Fruit fly (Drosophila melanogaster): ENCODE results near the gene CG10713.

CG10713 gene

DNA sequence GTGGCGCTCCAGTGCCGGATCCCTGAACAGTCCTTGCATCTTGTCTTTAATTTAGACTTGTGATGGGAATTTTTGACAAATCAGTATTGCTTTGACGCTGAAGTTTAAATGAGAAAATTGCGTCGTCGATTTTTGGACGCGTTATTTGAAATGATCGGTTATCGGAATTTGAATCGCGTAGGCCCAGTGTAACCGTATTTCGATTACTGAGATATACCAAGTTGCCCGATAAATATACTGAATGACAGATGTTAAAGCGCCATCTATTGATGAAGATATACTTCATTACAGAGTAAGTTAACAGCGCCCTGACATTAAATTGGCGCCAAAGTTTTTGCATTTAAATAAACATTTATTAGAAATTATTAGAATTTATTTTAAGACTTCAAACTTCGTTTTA is 45.2 kb downstream of the CG10713 start, which contains the start of gene Poc1 (continued):
- TF ChIP-seq ash1 (GFP tag; optimal IDR thresholded peaks at IDR 0.05), result no peak
- peak; percentile 80 for TF ChIP-seq Dref (GFP tag; IDR thresholded peaks at IDR 0.05)
- no peak for TF ChIP-seq Trl (optimal IDR thresholded peaks at IDR 0.05)
- TF ChIP-seq Trl (GFP tag; optimal IDR thresholded peaks at IDR 0.05), result no peak
- peak; percentile 23; the same call in 1 of the 3 replicates for TF ChIP-seq CG14860 (GFP tag; IDR thresholded peaks at IDR 0.05; ENCODE audit: partially characterized antibody)
- 0 out of 3 replicates have a peak, but pooled peaks have one; percentile 30 for TF ChIP-seq CG16813 (GFP tag; IDR thresholded peaks at IDR 0.05; ENCODE audit: partially characterized antibody)
- TF ChIP-seq Myb (GFP tag; optimal IDR thresholded peaks at IDR 0.05), result peak; percentile 60
- no peak for TF ChIP-seq CG12744 (GFP tag; optimal IDR thresholded peaks at IDR 0.05)
- TF ChIP-seq nerfin-1 (tag; optimal IDR thresholded peaks at IDR 0.05), result no peak
- TF ChIP-seq CG32772 (GFP tag; IDR thresholded peaks at IDR 0.05), result no peak
- TF ChIP-seq Doc3 (GFP tag; IDR thresholded peaks at IDR 0.05; ENCODE audit: partially characterized antibody), result peak; percentile 35; the same call in 1 of the 3 replicates
- no peak for TF ChIP-seq sd (tag; optimal IDR thresholded peaks at IDR 0.05)
- no peak for TF ChIP-seq aop (GFP tag; IDR thresholded peaks at IDR 0.05)
- TF ChIP-seq CG9797 (GFP tag; optimal IDR thresholded peaks at IDR 0.05), result peak; percentile 82
- TF ChIP-seq CG13624 (GFP tag; optimal IDR thresholded peaks at IDR 0.05), result no peak
- peak; percentile 85 for TF ChIP-seq stwl (tag; optimal IDR thresholded peaks at IDR 0.05)
- no peak for TF ChIP-seq ac (GFP tag; optimal IDR thresholded peaks at IDR 0.05)
- peak; percentile 49; the same call in 1 of the 2 replicates for TF ChIP-seq nerfin-2 (GFP tag; IDR thresholded peaks at IDR 0.05; ENCODE audit: partially characterized antibody)
- peak; percentile 14; the same call in 1 of the 2 replicates for TF ChIP-seq unc-4 (GFP tag; IDR thresholded peaks at IDR 0.05; ENCODE audit: partially characterized antibody)
- TF ChIP-seq bsh (GFP tag; optimal IDR thresholded peaks at IDR 0.05), result no peak
- peak; percentile 68 for TF ChIP-seq CG14710 (tag; optimal IDR thresholded peaks at IDR 0.05)
- no peak for TF ChIP-seq CG34376 (GFP tag; optimal IDR thresholded peaks at IDR 0.05)
- no peak for TF ChIP-seq CG8944 (GFP tag; optimal IDR thresholded peaks at IDR 0.05)
- no peak for TF ChIP-seq prd (optimal IDR thresholded peaks at IDR 0.05)
- TF ChIP-seq prd (GFP tag; IDR thresholded peaks at IDR 0.05), result no peak
- TF ChIP-seq CG17186 (GFP tag; optimal IDR thresholded peaks at IDR 0.05), result peak; percentile 39
- peak; percentile 44; the same call in 1 of the 2 replicates for TF ChIP-seq bbx (GFP tag; IDR thresholded peaks at IDR 0.05; ENCODE audit: partially characterized antibody)
- peak; percentile 38 for TF ChIP-seq Ets97D (GFP tag; optimal IDR thresholded peaks at IDR 0.05)
- peak; percentile 32; the same call in 1 of the 2 replicates for TF ChIP-seq Scr (GFP tag; IDR thresholded peaks at IDR 0.05; ENCODE audit: partially characterized antibody)
- TF ChIP-seq CG10267 (tag; optimal IDR thresholded peaks at IDR 0.05), result peak; percentile 62
- no peak for TF ChIP-seq Side (GFP tag; optimal IDR thresholded peaks at IDR 0.05)
- peak; percentile 17 for TF ChIP-seq zen (tag; optimal IDR thresholded peaks at IDR 0.05)
- TF ChIP-seq Meics (GFP tag; optimal IDR thresholded peaks at IDR 0.05), result no peak
- no peak for TF ChIP-seq corto (GFP tag; optimal IDR thresholded peaks at IDR 0.05)
- peak; percentile 44; the same call in 1 of the 3 replicates for TF ChIP-seq Opbp (GFP tag; IDR thresholded peaks at IDR 0.05; ENCODE audit: partially characterized antibody)
- peak; percentile 32 for TF ChIP-seq BEAF-32 (GFP tag; optimal IDR thresholded peaks at IDR 0.05)
- TF ChIP-seq trem (tag; optimal IDR thresholded peaks at IDR 0.05), result peak; percentile 59
- no peak for TF ChIP-seq CG18599 (GFP tag; optimal IDR thresholded peaks at IDR 0.05)
- TF ChIP-seq MESR4 (GFP tag; optimal IDR thresholded peaks at IDR 0.05), result peak; percentile 22
- peak; percentile 91 for TF ChIP-seq Dip2 (GFP tag; IDR thresholded peaks at IDR 0.05)
- peak; percentile 96 for TF ChIP-seq Dp (GFP tag; optimal IDR thresholded peaks at IDR 0.05)
- TF ChIP-seq nmo (GFP tag; optimal IDR thresholded peaks at IDR 0.05), result peak; percentile 41
- no peak for TF ChIP-seq ttk (GFP tag; IDR thresholded peaks at IDR 0.05)
- TF ChIP-seq CG2116 (GFP tag; optimal IDR thresholded peaks at IDR 0.05), result peak; percentile 52
- TF ChIP-seq az2 (GFP tag; optimal IDR thresholded peaks at IDR 0.05), result no peak
- TF ChIP-seq CG15514 (GFP tag; optimal IDR thresholded peaks at IDR 0.05), result peak; percentile 28
- TF ChIP-seq CG4617 (GFP tag; optimal IDR thresholded peaks at IDR 0.05; ENCODE audit: borderline replicate concordance), result no peak
- no peak for TF ChIP-seq pb (GFP tag; optimal IDR thresholded peaks at IDR 0.05)
- peak; percentile 33; the same call in 1 of the 2 replicates for TF ChIP-seq tna (GFP tag; IDR thresholded peaks at IDR 0.05; ENCODE audit: partially characterized antibody)
